Worm (Caenorhabditis elegans) whole organism, L1 larva: ENCODE results near the gene asp-13.
A peak's percentile ranks its signal among the peaks of the same experiment; 100 is the strongest.

Source experiments
- C04F5.9 ChIP-seq: sonication (generic microtip); optimal IDR thresholded peaks from 2 replicates; lab custom pipeline; 2016; ENCODE audit warnings: missing genetic modification characterization, missing compliant biosample characterization
- C16A3.4 ChIP-seq: fragments of 150-350 bp; optimal IDR thresholded peaks from 2 replicates; lab custom pipeline; 2014; ENCODE audit warnings: missing biosample characterization, missing genetic modification characterization
- C34B4.2 ChIP-seq: sonication (generic microtip); optimal IDR thresholded peaks from 2 replicates; lab custom pipeline; 2017; ENCODE audit warnings: mild to moderate bottlenecking, missing genetic modification characterization, missing compliant biosample characterization
- Y116A8C.19 ChIP-seq: sonication (generic microtip); optimal IDR thresholded peaks from 2 replicates; lab custom pipeline; 2016; ENCODE audit warnings: missing compliant biosample characterization, missing genetic modification characterization, borderline replicate concordance
- alr-1 ChIP-seq: fragments of 200-800 bp; sonication (Bioruptor generic); optimal IDR thresholded peaks from 2 replicates; lab custom pipeline; 2018; ENCODE audit warnings: borderline replicate concordance, mild to moderate bottlenecking, missing genetic modification characterization, missing compliant biosample characterization
- aly-2 ChIP-seq: fragments of 150-350 bp; optimal IDR thresholded peaks from 2 replicates; lab custom pipeline; 2014; ENCODE audit warnings: missing biosample characterization, missing genetic modification characterization
- ama-1 ChIP-seq: fragments of 150-350 bp; optimal IDR thresholded peaks from 2 replicates; lab custom pipeline; 2014
- ceh-63 ChIP-seq: fragments of 200-800 bp; sonication (Bioruptor generic); optimal IDR thresholded peaks from 2 replicates; lab custom pipeline; 2018; ENCODE audit warnings: mild to moderate bottlenecking, missing genetic modification characterization, missing compliant biosample characterization
- ceh-8 ChIP-seq: fragments of 200-800 bp; sonication (Bioruptor generic); optimal IDR thresholded peaks from 2 replicates; lab custom pipeline; 2018; ENCODE audit warnings: mild to moderate bottlenecking, missing genetic modification characterization, moderate library complexity, missing compliant biosample characterization
- ceh-82 ChIP-seq, 3 experiments: fragments of 150-350 bp in 1 of 3; sonication (generic microtip) in 2 of 3; optimal IDR thresholded peaks; 2 replicates each; lab custom pipeline; 2014 to 2017; ENCODE audit warnings: missing biosample characterization in 3 of 3, missing genetic modification characterization in 3 of 3
- ceh-90 ChIP-seq: sonication (generic microtip); optimal IDR thresholded peaks from 2 replicates; lab custom pipeline; 2016; ENCODE audit warnings: missing genetic modification characterization, missing compliant biosample characterization
- dpl-1 ChIP-seq, 3 experiments: fragments of 150-350 bp in 2 of 3; sonication (generic microtip) in 1 of 3; optimal IDR thresholded peaks; 2 replicates each; lab custom pipeline; 2014 to 2017; ENCODE audit warnings: missing biosample characterization in 3 of 3, missing genetic modification characterization in 3 of 3, missing genetic modification reagents in 3 of 3
- efl-1 ChIP-seq, 4 experiments: fragments of 150-350 bp; optimal IDR thresholded peaks in 3 of 4; peaks in 1 of 4; 1 replicate in 1 of 4; 2 replicates in 3 of 4; lab custom pipeline; 2014; ENCODE audit warnings: missing biosample characterization in 2 of 4, missing genetic modification characterization in 2 of 4, missing genetic modification reagents in 2 of 4
- efl-3 ChIP-seq: fragments of 200-800 bp; sonication (Bioruptor generic); optimal IDR thresholded peaks from 2 replicates; lab custom pipeline; 2018; ENCODE audit warnings: mild to moderate bottlenecking, missing genetic modification characterization, missing compliant biosample characterization
- egl-13 ChIP-seq: sonication (generic microtip); optimal IDR thresholded peaks from 2 replicates; lab custom pipeline; 2016; ENCODE audit warnings: missing genotype, missing genetic modification reagents, missing genetic modification characterization, missing compliant biosample characterization
- elt-2 ChIP-seq: sonication (generic microtip); optimal IDR thresholded peaks from 2 replicates; lab custom pipeline; 2016; ENCODE audit warnings: missing genetic modification characterization, mild to moderate bottlenecking, inconsistent platforms, missing compliant biosample characterization, missing genetic modification reagents
- ets-5 ChIP-seq: fragments of 200-800 bp; sonication (Bioruptor generic); IDR thresholded peaks from 2 replicates; pipeline ENCODE4 v1.3.6; 2022; ENCODE audit warnings: missing genetic modification characterization, missing compliant biosample characterization
- fkh-10 ChIP-seq: sonication (generic microtip); optimal IDR thresholded peaks from 2 replicates; lab custom pipeline; 2017; ENCODE audit warnings: missing biosample characterization, missing genetic modification reagents, missing genetic modification characterization
- hlh-17 ChIP-seq: fragments of 200-800 bp; sonication (Bioruptor generic); optimal IDR thresholded peaks from 2 replicates; lab custom pipeline; 2018; ENCODE audit warnings: missing genetic modification characterization, mild to moderate bottlenecking, missing compliant biosample characterization, moderate library complexity, borderline replicate concordance
- hlh-4 ChIP-seq: sonication (generic microtip); optimal IDR thresholded peaks from 2 replicates; lab custom pipeline; 2016; ENCODE audit warnings: mild to moderate bottlenecking, missing genetic modification characterization, missing compliant biosample characterization
- isw-1 ChIP-seq: fragments of 200-800 bp; sonication (Bioruptor generic); IDR thresholded peaks from 2 replicates; pipeline ENCODE4 v1.3.6; 2022; ENCODE audit warnings: missing genetic modification characterization, missing compliant biosample characterization
- jun-1 ChIP-seq: fragments of 150-350 bp; optimal IDR thresholded peaks from 2 replicates; lab custom pipeline; 2014; ENCODE audit warnings: missing biosample characterization, missing genetic modification reagents, missing genetic modification characterization
- lin-13 ChIP-seq: fragments of 150-350 bp; optimal IDR thresholded peaks from 2 replicates; lab custom pipeline; 2014; ENCODE audit warnings: missing biosample characterization, missing genetic modification reagents, missing genetic modification characterization
- lin-39 ChIP-seq: fragments of 150-350 bp; optimal IDR thresholded peaks from 2 replicates; lab custom pipeline; 2014; ENCODE audit warnings: missing biosample characterization, missing genetic modification reagents, missing genetic modification characterization
- lir-3 ChIP-seq: sonication (generic microtip); optimal IDR thresholded peaks from 2 replicates; lab custom pipeline; 2016; ENCODE audit warnings: mild to moderate bottlenecking, missing genetic modification characterization, moderate library complexity, missing compliant biosample characterization; ENCODE audit not compliant: poor library complexity
- lsy-2 ChIP-seq, 2 experiments: fragments of 150-350 bp; optimal IDR thresholded peaks; 2 replicates each; lab custom pipeline; 2014; ENCODE audit warnings: missing biosample characterization in 2 of 2, missing genetic modification characterization in 2 of 2
- mab-9 ChIP-seq: fragments of 200-800 bp; sonication (Bioruptor generic); IDR thresholded peaks from 2 replicates; pipeline ENCODE4 v1.3.6; 2022; ENCODE audit warnings: missing genetic modification reagents, missing genetic modification characterization, missing compliant biosample characterization
- mef-2 ChIP-seq: fragments of 150-350 bp; optimal IDR thresholded peaks from 2 replicates; lab custom pipeline; 2014; ENCODE audit warnings: missing biosample characterization, missing genetic modification characterization
- mep-1 ChIP-seq: fragments of 150-350 bp; optimal IDR thresholded peaks from 2 replicates; lab custom pipeline; 2014; ENCODE audit warnings: missing biosample characterization, missing genetic modification characterization
- nhr-19 ChIP-seq: fragments of 200-800 bp; sonication (Bioruptor generic); conservative IDR thresholded peaks from 2 replicates; pipeline ENCODE4 v1.3.6; 2022; ENCODE audit warnings: missing genetic modification characterization, missing compliant biosample characterization
- nhr-237 ChIP-seq: fragments of 150-350 bp; optimal IDR thresholded peaks from 2 replicates; lab custom pipeline; 2014; ENCODE audit warnings: missing biosample characterization, missing genetic modification characterization
- nhr-47 ChIP-seq: sonication (generic microtip); optimal IDR thresholded peaks from 2 replicates; lab custom pipeline; 2016; ENCODE audit warnings: mild to moderate bottlenecking, missing genetic modification characterization, moderate library complexity, missing compliant biosample characterization
- nhr-71 ChIP-seq: sonication (generic microtip); optimal IDR thresholded peaks from 2 replicates; lab custom pipeline; 2016; ENCODE audit warnings: mild to moderate bottlenecking, missing genetic modification characterization, moderate library complexity, missing compliant biosample characterization
- nhr-84 ChIP-seq: sonication (generic microtip); optimal IDR thresholded peaks from 2 replicates; lab custom pipeline; 2017; ENCODE audit warnings: missing biosample characterization, missing genetic modification characterization
- nhr-90 ChIP-seq: sonication (generic microtip); optimal IDR thresholded peaks from 2 replicates; lab custom pipeline; 2016; ENCODE audit warnings: mild to moderate bottlenecking, missing genetic modification characterization, missing compliant biosample characterization; ENCODE audit not compliant: poor library complexity
- pax-3 ChIP-seq: fragments of 200-800 bp; sonication (Bioruptor generic); optimal IDR thresholded peaks from 2 replicates; lab custom pipeline; 2018; ENCODE audit warnings: mild to moderate bottlenecking, missing genetic modification characterization, moderate library complexity, missing compliant biosample characterization
- rnt-1 ChIP-seq: sonication (generic microtip); optimal IDR thresholded peaks from 2 replicates; lab custom pipeline; 2016; ENCODE audit warnings: mild to moderate bottlenecking, missing genetic modification characterization, moderate library complexity, missing compliant biosample characterization
- snpc-4 ChIP-seq: fragments of 150-350 bp; optimal IDR thresholded peaks from 2 replicates; lab custom pipeline; 2014; ENCODE audit warnings: missing biosample characterization, missing genetic modification characterization
- snu-23 ChIP-seq: sonication (generic microtip); optimal IDR thresholded peaks from 2 replicates; lab custom pipeline; 2016; ENCODE audit warnings: missing genetic modification characterization, missing compliant biosample characterization
- sox-4 ChIP-seq: sonication (generic microtip); optimal IDR thresholded peaks from 2 replicates; lab custom pipeline; 2016; ENCODE audit warnings: missing genetic modification characterization, missing compliant biosample characterization
- sptf-1 ChIP-seq: fragments of 150-350 bp; optimal IDR thresholded peaks from 2 replicates; lab custom pipeline; 2014; ENCODE audit warnings: missing biosample characterization, missing genetic modification characterization
- sup-37 ChIP-seq: fragments of 200-800 bp; sonication (Bioruptor generic); optimal IDR thresholded peaks from 2 replicates; lab custom pipeline; 2018; ENCODE audit warnings: mild to moderate bottlenecking, missing genetic modification characterization, missing compliant biosample characterization
- swsn-7 ChIP-seq: sonication (generic microtip); optimal IDR thresholded peaks from 2 replicates; lab custom pipeline; 2016; ENCODE audit warnings: missing genetic modification characterization, missing compliant biosample characterization
- unc-130 ChIP-seq: fragments of 150-350 bp; optimal IDR thresholded peaks from 2 replicates; lab custom pipeline; 2017; ENCODE audit warnings: missing biosample characterization, missing genetic modification characterization, inconsistent platforms
- unc-30 ChIP-seq: sonication (generic microtip); optimal IDR thresholded peaks from 2 replicates; lab custom pipeline; 2017; ENCODE audit warnings: missing biosample characterization, missing genetic modification characterization
- unc-62 ChIP-seq: fragments of 150-350 bp; optimal IDR thresholded peaks from 2 replicates; lab custom pipeline; 2014; ENCODE audit warnings: missing biosample characterization, missing genetic modification reagents, missing genetic modification characterization
- vab-15 ChIP-seq: sonication (generic microtip); optimal IDR thresholded peaks from 2 replicates; lab custom pipeline; 2017; ENCODE audit warnings: missing genotype, mild to moderate bottlenecking, missing genetic modification characterization, missing compliant biosample characterization
- zip-4 ChIP-seq: fragments of 200-800 bp; sonication (Bioruptor generic); optimal IDR thresholded peaks from 2 replicates; lab custom pipeline; 2018; ENCODE audit warnings: mild to moderate bottlenecking, missing genetic modification characterization, moderate library complexity, missing compliant biosample characterization
- ztf-11 ChIP-seq, 2 experiments: sonication (generic microtip); optimal IDR thresholded peaks; 2 replicates each; lab custom pipeline; 2016 to 2017; ENCODE audit warnings: missing genetic modification characterization in 2 of 2, missing biosample characterization in 1 of 2, missing compliant biosample characterization in 1 of 2
- ztf-4 ChIP-seq: fragments of 150-350 bp; optimal IDR thresholded peaks from 2 replicates; lab custom pipeline; 2014; ENCODE audit warnings: missing biosample characterization, missing genetic modification characterization

asp-13 gene

ce11 chrV:8594105-8594964 is 48.7 kb downstream of the asp-13 start, which contains the start of gene tag-196 (continued):
- TF ChIP-seq zip-4 = no peak
- no peak for TF ChIP-seq alr-1
- TF ChIP-seq unc-62 (GFP tag; lab: Kevin White, UChicago) = no peak
- TF ChIP-seq ceh-8 = no peak
- TF ChIP-seq sox-4 (tag; lab: Kevin White, UChicago) = no peak
- TF ChIP-seq efl-3 (GFP tag; lab: Kevin White, UChicago) = no peak
- TF ChIP-seq hlh-17 (GFP tag; lab: Kevin White, UChicago) = no peak
- TF ChIP-seq isw-1 = no peak
- peak; percentile 74 for TF ChIP-seq unc-130
- no peak for TF ChIP-seq elt-2 (tag; lab: Kevin White, UChicago)
- no peak for TF ChIP-seq Y116A8C.19 (tag; lab: Kevin White, UChicago)
- no peak for TF ChIP-seq snpc-4 (tag; lab: Kevin White, UChicago)
- no peak for TF ChIP-seq ets-5 (GFP tag; lab: Robert Waterston, UW)
- no peak for TF ChIP-seq dpl-1 (GFP tag; optimal IDR thresholded peaks at IDR 0.05; lab: Kevin White, UChicago)
- TF ChIP-seq rnt-1 (tag; lab: Kevin White, UChicago) = peak; percentile 80
- no peak for TF ChIP-seq ceh-63 (GFP tag; lab: Kevin White, UChicago)
- TF ChIP-seq lin-39 (tag; lab: Kevin White, UChicago) = no peak
- TF ChIP-seq ama-1 (lab: Kevin White, UChicago) = no peak
- no peak for TF ChIP-seq nhr-47 (tag; lab: Kevin White, UChicago)
- no peak for TF ChIP-seq ztf-4 (tag; lab: Kevin White, UChicago)
- no peak for TF ChIP-seq pax-3 (tag; lab: Kevin White, UChicago)
- no peak for TF ChIP-seq C04F5.9
- no peak for TF ChIP-seq ceh-82 (tag; optimal IDR thresholded peaks at IDR 0.05; lab: Kevin White, UChicago)
- no peak for TF ChIP-seq nhr-90 (tag; lab: Kevin White, UChicago)
- TF ChIP-seq nhr-71 (tag; lab: Kevin White, UChicago) = peak; percentile 68
- no peak for TF ChIP-seq nhr-84
- TF ChIP-seq snu-23 (GFP tag; lab: Kevin White, UChicago) = peak; percentile 8
- TF ChIP-seq ceh-90 (tag; lab: Kevin White, UChicago) = no peak
- TF ChIP-seq mef-2 (tag; lab: Kevin White, UChicago) = no peak
- no peak for TF ChIP-seq sup-37 (GFP tag; lab: Kevin White, UChicago)
- no peak for TF ChIP-seq aly-2
- TF ChIP-seq vab-15 (tag; lab: Kevin White, UChicago) = no peak
- TF ChIP-seq swsn-7 (tag; lab: Kevin White, UChicago) = no peak
- peak; percentile 38 to 41 for TF ChIP-seq lsy-2 (tag; optimal IDR thresholded peaks at IDR 0.05; lab: Kevin White, UChicago)
- TF ChIP-seq hlh-4 = no peak
- no peak for TF ChIP-seq C34B4.2 (tag; lab: Kevin White, UChicago)
- peak in 1 of 2 experiments; percentile 15 for TF ChIP-seq ztf-11 (tag; optimal IDR thresholded peaks at IDR 0.05; lab: Kevin White, UChicago)
- no peak for TF ChIP-seq unc-30 (tag; lab: Kevin White, UChicago)
- no peak for TF ChIP-seq mab-9 (GFP tag; lab: Robert Waterston, UW)
- TF ChIP-seq lin-13 = no peak
- no peak for TF ChIP-seq egl-13 (tag; lab: Kevin White, UChicago)
- TF ChIP-seq nhr-19 (GFP tag; lab: Robert Waterston, UW) = peak; percentile 36; the same call in 1 of the 2 replicates
- no peak for TF ChIP-seq nhr-237
- TF ChIP-seq efl-1 (optimal IDR thresholded peaks at IDR 0.05; lab: Kevin White, UChicago) = no peak
- TF ChIP-seq efl-1 (GFP tag; optimal IDR thresholded peaks at IDR 0.05 in 1 of 2; lab: Kevin White, UChicago) = peak; percentile 6 to 82
- TF ChIP-seq sptf-1 (tag; lab: Kevin White, UChicago) = no peak
- TF ChIP-seq lir-3 (tag; lab: Kevin White, UChicago) = no peak
- no peak for TF ChIP-seq fkh-10 (GFP tag; lab: Kevin White, UChicago)
- no peak for TF ChIP-seq jun-1 (tag; lab: Kevin White, UChicago)
- TF ChIP-seq mep-1 = no peak
- TF ChIP-seq C16A3.4 = no peak
